Worm (Caenorhabditis elegans) whole organism, late embryonic: ENCODE measurements around the gene sre-13.

ENCODE experiments used
- C08G9.2 ChIP-seq: sonication (generic microtip); optimal IDR thresholded peaks from 2 replicates; lab custom pipeline; 2016; ENCODE audit warnings: mild to moderate bottlenecking, missing genetic modification characterization, moderate library complexity, missing compliant biosample characterization
- T23F11.4 ChIP-seq: fragments of 200-800 bp; sonication (Bioruptor generic); optimal IDR thresholded peaks from 2 replicates; lab custom pipeline; 2018; ENCODE audit warnings: mild to moderate bottlenecking, missing genetic modification characterization, missing compliant biosample characterization
- ama-1 ChIP-seq: fragments of 150-350 bp; optimal IDR thresholded peaks from 2 replicates; lab custom pipeline; 2014
- ceh-14 ChIP-seq: sonication (generic microtip); optimal IDR thresholded peaks from 2 replicates; lab custom pipeline; 2016; ENCODE audit warnings: missing genotype, missing genetic modification characterization, missing compliant biosample characterization
- ceh-30 ChIP-seq: fragments of 150-350 bp; optimal IDR thresholded peaks from 2 replicates; lab custom pipeline; 2014; ENCODE audit warnings: missing biosample characterization, missing genetic modification characterization
- ceh-9 ChIP-seq: sonication (generic microtip); optimal IDR thresholded peaks from 2 replicates; lab custom pipeline; 2016; ENCODE audit warnings: mild to moderate bottlenecking, missing genetic modification characterization, inconsistent platforms, missing compliant biosample characterization
- madf-2 ChIP-seq: sonication (generic microtip); optimal IDR thresholded peaks from 2 replicates; lab custom pipeline; 2017; ENCODE audit warnings: missing genetic modification characterization, missing compliant biosample characterization
- nfya-1 ChIP-seq: sonication (generic microtip); optimal IDR thresholded peaks from 2 replicates; lab custom pipeline; 2017; ENCODE audit warnings: missing genetic modification characterization, mild to moderate bottlenecking, missing compliant biosample characterization, antibody characterized with exemption, moderate library complexity
- nhr-11 ChIP-seq: fragments of 150-350 bp; optimal IDR thresholded peaks from 2 replicates; lab custom pipeline; 2014; ENCODE audit warnings: missing biosample characterization, missing genetic modification characterization
- pha-4 ChIP-seq: fragments of 150-350 bp; optimal IDR thresholded peaks from 2 replicates; lab custom pipeline; 2018; ENCODE audit warnings: missing biosample characterization, missing genetic modification reagents, missing genetic modification characterization
- pqm-1 ChIP-seq: sonication (generic microtip); optimal IDR thresholded peaks from 2 replicates; lab custom pipeline; 2016; ENCODE audit warnings: missing genetic modification characterization, missing compliant biosample characterization
- ref-2 ChIP-seq: sonication (generic microtip); optimal IDR thresholded peaks from 2 replicates; lab custom pipeline; 2016; ENCODE audit warnings: missing genetic modification characterization, missing compliant biosample characterization
- unc-42 ChIP-seq: sonication (generic microtip); optimal IDR thresholded peaks from 2 replicates; lab custom pipeline; 2016; ENCODE audit warnings: missing genotype, missing genetic modification characterization, missing compliant biosample characterization
- ztf-16 ChIP-seq: sonication (generic microtip); optimal IDR thresholded peaks from 2 replicates; lab custom pipeline; 2017; ENCODE audit warnings: missing genetic modification characterization, missing compliant biosample characterization

DNA sequence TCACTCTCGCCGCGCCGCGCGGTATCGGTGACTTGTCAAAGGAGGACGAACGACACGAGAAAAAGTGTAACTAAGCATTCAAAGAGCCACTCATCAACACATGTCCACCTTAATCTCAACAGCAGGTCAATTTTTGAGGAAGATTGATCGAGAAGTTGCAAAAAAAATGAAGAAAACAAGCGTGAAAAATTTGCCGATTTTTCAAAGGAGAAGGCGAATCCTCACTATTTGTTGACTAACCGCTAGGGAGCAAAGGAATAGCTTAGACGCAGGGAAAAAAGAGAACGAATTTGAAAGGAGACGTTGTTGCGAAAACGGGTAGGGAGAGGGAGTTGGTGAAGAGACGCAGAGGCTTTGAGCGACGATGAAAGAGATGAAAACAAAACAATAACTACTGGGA lies 8.7 kb upstream of the sre-13 start:
- TF ChIP-seq nhr-11 (tag; lab: Kevin White, UChicago) (no peak), ceh-14 (tag; lab: Kevin White, UChicago) (no peak), ama-1 (no peak), T23F11.4 (GFP tag; lab: Kevin White, UChicago) (no peak), pqm-1 (tag; lab: Kevin White, UChicago) (no peak), C08G9.2 (tag; lab: Kevin White, UChicago) (no peak), nfya-1 (tag; lab: Kevin White, UChicago) (peak; percentile 30), madf-2 (tag; lab: Kevin White, UChicago) (no peak), unc-42 (tag; lab: Kevin White, UChicago) (no peak), ceh-30 (tag; lab: Kevin White, UChicago) (no peak), pha-4 (no peak), ztf-16 (tag; lab: Kevin White, UChicago) (no peak), ref-2 (no peak), ceh-9 (tag; lab: Kevin White, UChicago) (no peak)
